Worm (Caenorhabditis elegans) whole organism, late embryonic: ENCODE results near the gene hmg-5.

Experiments
- C08G9.2 ChIP-seq: sonication (generic microtip); optimal IDR thresholded peaks from 2 replicates; lab custom pipeline; 2016; ENCODE audit warnings: mild to moderate bottlenecking, missing genetic modification characterization, moderate library complexity, missing compliant biosample characterization
- K09A11.1 ChIP-seq: sonication (generic microtip); optimal IDR thresholded peaks from 2 replicates; lab custom pipeline; 2017; ENCODE audit warnings: antibody characterized with exemption, mild to moderate bottlenecking, missing genetic modification characterization, missing compliant biosample characterization; ENCODE audit not compliant: insufficient read depth
- T23F11.4 ChIP-seq: fragments of 200-800 bp; sonication (Bioruptor generic); optimal IDR thresholded peaks from 2 replicates; lab custom pipeline; 2018; ENCODE audit warnings: mild to moderate bottlenecking, missing genetic modification characterization, missing compliant biosample characterization
- ahr-1 ChIP-seq: sonication (generic microtip); optimal IDR thresholded peaks from 2 replicates; lab custom pipeline; 2016; ENCODE audit warnings: missing genetic modification characterization, missing compliant biosample characterization
- ceh-14 ChIP-seq: sonication (generic microtip); optimal IDR thresholded peaks from 2 replicates; lab custom pipeline; 2016; ENCODE audit warnings: missing genotype, missing genetic modification characterization, missing compliant biosample characterization
- ceh-18 ChIP-seq: sonication (generic microtip); optimal IDR thresholded peaks from 2 replicates; lab custom pipeline; 2016; ENCODE audit warnings: missing genetic modification characterization, missing compliant biosample characterization
- ceh-22 ChIP-seq: sonication (generic microtip); optimal IDR thresholded peaks from 2 replicates; lab custom pipeline; 2017; ENCODE audit warnings: missing biosample characterization, missing genetic modification characterization
- ceh-24 ChIP-seq: sonication (generic microtip); optimal IDR thresholded peaks from 2 replicates; lab custom pipeline; 2016; ENCODE audit warnings: mild to moderate bottlenecking, missing genetic modification characterization, missing compliant biosample characterization
- ceh-30 ChIP-seq: fragments of 150-350 bp; optimal IDR thresholded peaks from 2 replicates; lab custom pipeline; 2014; ENCODE audit warnings: missing biosample characterization, missing genetic modification characterization
- ceh-31 ChIP-seq: sonication (generic microtip); optimal IDR thresholded peaks from 2 replicates; lab custom pipeline; 2016; ENCODE audit warnings: missing genetic modification characterization, missing compliant biosample characterization
- ceh-34 ChIP-seq: sonication (generic microtip); optimal IDR thresholded peaks from 2 replicates; lab custom pipeline; 2016; ENCODE audit warnings: mild to moderate bottlenecking, missing genetic modification characterization, missing compliant biosample characterization
- ceh-48 ChIP-seq: sonication (generic microtip); optimal IDR thresholded peaks from 2 replicates; lab custom pipeline; 2016; ENCODE audit warnings: missing genetic modification characterization, inconsistent platforms, missing compliant biosample characterization
- ceh-9 ChIP-seq: sonication (generic microtip); optimal IDR thresholded peaks from 2 replicates; lab custom pipeline; 2016; ENCODE audit warnings: mild to moderate bottlenecking, missing genetic modification characterization, inconsistent platforms, missing compliant biosample characterization
- dmd-4 ChIP-seq: sonication (generic microtip); optimal IDR thresholded peaks from 2 replicates; lab custom pipeline; 2016; ENCODE audit warnings: borderline replicate concordance, missing genetic modification characterization, missing compliant biosample characterization
- elt-2 ChIP-seq: sonication (generic microtip); optimal IDR thresholded peaks from 2 replicates; lab custom pipeline; 2016; ENCODE audit warnings: missing genetic modification reagents, missing genetic modification characterization, missing compliant biosample characterization
- fkh-10 ChIP-seq: fragments of 150-350 bp; optimal IDR thresholded peaks from 2 replicates; lab custom pipeline; 2014; ENCODE audit warnings: missing biosample characterization, missing genetic modification reagents, missing genetic modification characterization
- gmeb-2 ChIP-seq: sonication (generic microtip); optimal IDR thresholded peaks from 2 replicates; lab custom pipeline; 2016; ENCODE audit warnings: missing genetic modification characterization, inconsistent platforms, missing compliant biosample characterization
- hlh-15 ChIP-seq: sonication (generic microtip); optimal IDR thresholded peaks from 2 replicates; lab custom pipeline; 2016; ENCODE audit warnings: missing genetic modification characterization, missing compliant biosample characterization
- hlh-30 ChIP-seq: sonication (generic microtip); optimal IDR thresholded peaks from 2 replicates; lab custom pipeline; 2017; ENCODE audit warnings: antibody characterized with exemption, missing genetic modification characterization, missing compliant biosample characterization; ENCODE audit not compliant: insufficient read depth
- hlh-6 ChIP-seq: sonication (generic microtip); optimal IDR thresholded peaks from 2 replicates; lab custom pipeline; 2016; ENCODE audit warnings: missing genotype, missing genetic modification characterization, missing compliant biosample characterization
- lim-6 ChIP-seq: sonication (generic microtip); optimal IDR thresholded peaks from 2 replicates; lab custom pipeline; 2016; ENCODE audit warnings: missing genetic modification characterization, missing compliant biosample characterization
- madf-2 ChIP-seq: sonication (generic microtip); optimal IDR thresholded peaks from 2 replicates; lab custom pipeline; 2017; ENCODE audit warnings: missing genetic modification characterization, missing compliant biosample characterization
- nfya-1 ChIP-seq: sonication (generic microtip); optimal IDR thresholded peaks from 2 replicates; lab custom pipeline; 2017; ENCODE audit warnings: missing genetic modification characterization, mild to moderate bottlenecking, missing compliant biosample characterization, antibody characterized with exemption, moderate library complexity
- nhr-232 ChIP-seq: sonication (generic microtip); optimal IDR thresholded peaks from 2 replicates; lab custom pipeline; 2016; ENCODE audit warnings: missing genetic modification characterization, missing compliant biosample characterization
- npax-4 ChIP-seq: sonication (generic microtip); optimal IDR thresholded peaks from 2 replicates; lab custom pipeline; 2016; ENCODE audit warnings: missing genetic modification characterization, missing compliant biosample characterization
- odd-2 ChIP-seq: sonication (generic microtip); optimal IDR thresholded peaks from 2 replicates; lab custom pipeline; 2017; ENCODE audit warnings: antibody characterized with exemption, mild to moderate bottlenecking, missing genetic modification characterization, missing compliant biosample characterization
- pag-3 ChIP-seq: sonication (generic microtip); optimal IDR thresholded peaks from 2 replicates; lab custom pipeline; 2016; ENCODE audit warnings: missing compliant biosample characterization, missing genetic modification characterization, borderline replicate concordance
- pha-2 ChIP-seq: sonication (generic microtip); optimal IDR thresholded peaks from 2 replicates; lab custom pipeline; 2017; ENCODE audit warnings: mild to moderate bottlenecking, missing genetic modification characterization, missing compliant biosample characterization
- ref-2 ChIP-seq: sonication (generic microtip); optimal IDR thresholded peaks from 2 replicates; lab custom pipeline; 2016; ENCODE audit warnings: missing genetic modification characterization, missing compliant biosample characterization
- rnt-1 ChIP-seq: sonication (generic microtip); optimal IDR thresholded peaks from 2 replicates; lab custom pipeline; 2016; ENCODE audit warnings: missing genetic modification characterization, missing compliant biosample characterization
- syd-9 ChIP-seq: sonication (generic microtip); optimal IDR thresholded peaks from 2 replicates; lab custom pipeline; 2016; ENCODE audit warnings: mild to moderate bottlenecking, missing genetic modification characterization, moderate library complexity, missing compliant biosample characterization
- tbx-2 ChIP-seq: sonication (generic microtip); optimal IDR thresholded peaks from 2 replicates; lab custom pipeline; 2016; ENCODE audit warnings: missing genetic modification characterization, missing compliant biosample characterization
- tbx-7 ChIP-seq: sonication (generic microtip); optimal IDR thresholded peaks from 2 replicates; lab custom pipeline; 2016; ENCODE audit warnings: missing genotype, missing genetic modification characterization, missing compliant biosample characterization
- unc-3 ChIP-seq, 2 experiments: fragments of 200-800 bp in 1 of 2; sonication (Bioruptor generic) in 1 of 2; sonication (generic microtip) in 1 of 2; conservative IDR thresholded peaks in 1 of 2; optimal IDR thresholded peaks in 1 of 2; 2 replicates each; pipeline versions ENCODE4 v1.3.6 to Lab custom; 2016 to 2022; ENCODE audit warnings: missing compliant biosample characterization in 2 of 2, missing genetic modification characterization in 2 of 2, missing genetic modification reagents in 1 of 2
- unc-42 ChIP-seq: sonication (generic microtip); optimal IDR thresholded peaks from 2 replicates; lab custom pipeline; 2016; ENCODE audit warnings: missing genotype, missing genetic modification characterization, missing compliant biosample characterization
- unc-55 ChIP-seq: sonication (generic microtip); optimal IDR thresholded peaks from 2 replicates; lab custom pipeline; 2017; ENCODE audit warnings: missing biosample characterization, missing genetic modification reagents, missing genetic modification characterization
- unc-86 ChIP-seq: sonication (generic microtip); optimal IDR thresholded peaks from 2 replicates; lab custom pipeline; 2016; ENCODE audit warnings: missing genetic modification characterization, missing compliant biosample characterization
- zip-5 ChIP-seq: sonication (generic microtip); optimal IDR thresholded peaks from 2 replicates; lab custom pipeline; 2016; ENCODE audit warnings: missing genetic modification characterization, missing compliant biosample characterization

hmg-5 gene

ce11 chrIV:7672872-7673271 is 26.9 kb upstream of the hmg-5 start, which contains the start of gene C08G9.2:
Gene C08G9.2, minus strand, starts transcription at chrIV:7672972.
- TF ChIP-seq ceh-9 (tag; lab: Kevin White, UChicago) (no peak), syd-9 (no peak), ceh-34 (tag; lab: Kevin White, UChicago) (no peak), rnt-1 (tag; lab: Kevin White, UChicago) (no peak)

ce11 chrIV:7663006-7663405 is 17.0 kb upstream of the hmg-5 start:
- TF ChIP-seq pag-3 (tag; lab: Kevin White, UChicago) = no peak
- no peak for TF ChIP-seq lim-6
- TF ChIP-seq unc-55 (GFP tag; lab: Kevin White, UChicago) = no peak
- TF ChIP-seq ceh-22 (tag; lab: Kevin White, UChicago) = no peak
- peak; percentile 74 for TF ChIP-seq unc-42 (tag; lab: Kevin White, UChicago)
- TF ChIP-seq odd-2 = no peak
- no peak for TF ChIP-seq madf-2
- peak; percentile 58; the same call in 1 of the 2 replicates for TF ChIP-seq unc-3 (GFP tag; conservative IDR thresholded peaks at IDR 0.05; lab: Robert Waterston, UW)
- peak; percentile 93 for TF ChIP-seq unc-3 (tag; optimal IDR thresholded peaks at IDR 0.05; lab: Kevin White, UChicago)
- peak; percentile 5 for TF ChIP-seq ceh-31 (tag; lab: Kevin White, UChicago)
- TF ChIP-seq ceh-48 (tag; lab: Kevin White, UChicago) = no peak

- TF ChIP-seq unc-42 (tag; lab: Kevin White, UChicago) = peak; percentile 27
- TF ChIP-seq ceh-31 (tag; lab: Kevin White, UChicago) = no peak
These were observed 15.6 kb upstream of the hmg-5 start for ce11 chrIV:7661569-7661968.

ce11 chrIV:7659481-7659880 is 13.5 kb upstream of the hmg-5 start:
- TF ChIP-seq unc-3 (GFP tag; conservative IDR thresholded peaks at IDR 0.05; lab: Robert Waterston, UW) (no peak), unc-3 (tag; optimal IDR thresholded peaks at IDR 0.05; lab: Kevin White, UChicago) (no peak), rnt-1 (tag; lab: Kevin White, UChicago) (peak; percentile 35), unc-42 (tag; lab: Kevin White, UChicago) (no peak), K09A11.1 (tag; lab: Kevin White, UChicago) (no peak), gmeb-2 (tag; lab: Kevin White, UChicago) (no peak), T23F11.4 (no peak), syd-9 (no peak), unc-55 (GFP tag; lab: Kevin White, UChicago) (no peak), nhr-232 (tag; lab: Kevin White, UChicago) (no peak)
- TF ChIP-seq, all 69 proteins: peak for 1

ce11 chrIV:7658589-7658988 is 12.6 kb upstream of the hmg-5 start, which contains the start of gene C08G9.1:
Gene C08G9.1, plus strand, starts transcription at chrIV:7658763.
- no peak for TF ChIP-seq ceh-31 (tag; lab: Kevin White, UChicago)
- peak; percentile 19 for TF ChIP-seq ceh-18
- TF ChIP-seq zip-5 (tag; lab: Kevin White, UChicago) = no peak
- peak; percentile 56 for TF ChIP-seq C08G9.2 (tag; lab: Kevin White, UChicago)

ce11 chrIV:7654212-7654778 is 8.3 kb upstream of the hmg-5 start, which contains the start of gene nrde-4:
Gene nrde-4, minus strand, starts transcription at chrIV:7654262.
- TF ChIP-seq hlh-30 (tag; lab: Kevin White, UChicago) (no peak), unc-42 (tag; lab: Kevin White, UChicago) (peak; percentile 41), ceh-18 (peak; percentile 19), tbx-7 (tag; lab: Kevin White, UChicago) (peak; percentile 46), ceh-24 (tag; lab: Kevin White, UChicago) (no peak), pag-3 (tag; lab: Kevin White, UChicago) (peak; percentile 33), npax-4 (tag; lab: Kevin White, UChicago) (no peak), ceh-34 (tag; lab: Kevin White, UChicago) (peak; percentile 54), ceh-22 (tag; lab: Kevin White, UChicago) (no peak), tbx-2 (tag; lab: Kevin White, UChicago) (peak; percentile 89), hlh-15 (no peak), elt-2 (tag; lab: Kevin White, UChicago) (peak; percentile 43), ceh-31 (tag; lab: Kevin White, UChicago) (peak; percentile 91), pha-2 (tag; lab: Kevin White, UChicago) (no peak), ceh-14 (tag; lab: Kevin White, UChicago) (peak; percentile 79), zip-5 (tag; lab: Kevin White, UChicago) (peak; percentile 56), dmd-4 (peak; percentile 54), unc-86 (tag; lab: Kevin White, UChicago) (peak; percentile 24), fkh-10 (no peak), C08G9.2 (tag; lab: Kevin White, UChicago) (peak; percentile 100), ahr-1 (tag; lab: Kevin White, UChicago) (peak; percentile 58), nfya-1 (peak; percentile 52), ceh-30 (peak; percentile 56), rnt-1 (tag; lab: Kevin White, UChicago) (peak; percentile 78), hlh-6 (tag; lab: Kevin White, UChicago) (no peak), ref-2 (peak; percentile 76)
